Fruit fly (Drosophila melanogaster): ENCODE measurements around the gene CG32235.

CG32235 gene

DNA sequence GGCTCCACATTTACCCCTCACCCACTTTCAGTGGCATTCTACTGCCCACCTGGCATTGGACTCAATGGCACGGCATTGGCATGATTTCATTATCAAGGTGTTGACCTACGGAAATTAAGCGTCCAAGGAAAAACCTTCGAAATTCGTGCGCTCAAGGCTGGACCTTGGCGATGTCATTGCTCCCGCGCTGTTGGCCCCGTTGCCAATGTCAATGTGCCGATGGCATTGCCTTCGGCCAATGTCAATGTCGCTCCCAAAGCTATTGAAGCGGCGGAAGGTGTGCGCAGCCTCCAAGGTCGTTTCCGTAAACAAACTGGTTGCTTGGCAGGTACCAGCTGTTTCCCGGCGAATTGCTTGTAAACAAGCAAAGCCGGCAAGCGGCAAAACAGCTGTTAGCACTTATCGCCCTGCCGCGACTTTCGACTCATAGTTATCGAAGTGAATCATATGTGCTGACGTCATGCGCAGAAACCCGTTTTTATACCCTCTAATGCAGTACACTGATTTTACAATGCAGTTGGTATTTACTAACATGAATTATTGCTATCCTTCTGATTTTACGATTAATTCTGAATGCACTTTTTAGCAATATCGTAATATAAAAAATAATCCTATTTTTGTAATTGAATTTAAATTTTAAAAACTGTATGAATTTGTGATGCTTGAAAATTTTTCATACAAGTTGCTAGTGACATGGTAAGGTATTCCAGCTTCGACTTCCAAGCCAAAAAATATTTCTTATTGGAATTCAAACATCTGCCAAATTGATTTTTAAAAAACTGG is 35.7 kb downstream of the CG32235 start (continued):
- peak; percentile 91 for TF ChIP-seq sens-2 (GFP tag; IDR thresholded peaks at IDR 0.05)
- peak; percentile 94 for TF ChIP-seq pho (GFP tag; optimal IDR thresholded peaks at IDR 0.05)
- peak; percentile 83 for TF ChIP-seq CG13287 (GFP tag; IDR thresholded peaks at IDR 0.05; ENCODE audit: partially characterized antibody)
- peak; percentile 94 for TF ChIP-seq CG3281 (GFP tag; optimal IDR thresholded peaks at IDR 0.05)
- TF ChIP-seq CG2875 (GFP tag; optimal IDR thresholded peaks at IDR 0.05), result peak; percentile 90
- peak; percentile 92 for TF ChIP-seq croc (GFP tag; conservative IDR thresholded peaks at IDR 0.05)
- TF ChIP-seq eyg (GFP tag; optimal IDR thresholded peaks at IDR 0.05), result peak; percentile 85
- no peak for TF ChIP-seq abd-A (tag; optimal IDR thresholded peaks at IDR 0.05)
- peak; percentile 95 for TF ChIP-seq ap (GFP tag; IDR thresholded peaks at IDR 0.05)
- no peak for TF ChIP-seq CG2129 (GFP tag; IDR thresholded peaks at IDR 0.05; ENCODE audit: partially characterized antibody)
- peak; percentile 85 for TF ChIP-seq kah (GFP tag; optimal IDR thresholded peaks at IDR 0.05)
- TF ChIP-seq mam (GFP tag; optimal IDR thresholded peaks at IDR 0.05), result peak; percentile 94
- peak; percentile 98 for TF ChIP-seq sob (GFP tag; IDR thresholded peaks at IDR 0.05)
- TF ChIP-seq ato (GFP tag; IDR thresholded peaks at IDR 0.05; ENCODE audit: partially characterized antibody), result no peak
- peak; percentile 87 for TF ChIP-seq CG16863 (GFP tag; optimal IDR thresholded peaks at IDR 0.05)
- TF ChIP-seq CG4282 (GFP tag; optimal IDR thresholded peaks at IDR 0.05), result peak; percentile 48
- TF ChIP-seq Hsf (GFP tag; optimal IDR thresholded peaks at IDR 0.05), result peak; percentile 96
- TF ChIP-seq Dip2 (GFP tag; IDR thresholded peaks at IDR 0.05), result peak; percentile 59
- TF ChIP-seq chinmo (GFP tag; IDR thresholded peaks at IDR 0.05; ENCODE audit: partially characterized antibody), result peak; percentile 98; the same call in 3 of the 4 replicates
- no peak for TF ChIP-seq vnd (GFP tag; IDR thresholded peaks at IDR 0.05; ENCODE audit: partially characterized antibody)
- TF ChIP-seq Chrac-16 (GFP tag; optimal IDR thresholded peaks at IDR 0.05), result peak; percentile 96
- peak in 1 of 2 experiments; percentile 100 for TF ChIP-seq Eip74EF (GFP tag; optimal IDR thresholded peaks at IDR 0.05)
- peak; percentile 84 for TF ChIP-seq jing (GFP tag; optimal IDR thresholded peaks at IDR 0.05)
- TF ChIP-seq tap (tag; optimal IDR thresholded peaks at IDR 0.05), result peak; percentile 93
- TF ChIP-seq Abd-B (GFP tag; optimal IDR thresholded peaks at IDR 0.05), result peak; percentile 95
- TF ChIP-seq Hmr (GFP tag; optimal IDR thresholded peaks at IDR 0.05), result peak; percentile 95
- peak; percentile 87 for TF ChIP-seq trem (tag; optimal IDR thresholded peaks at IDR 0.05)
- peak; percentile 89 for TF ChIP-seq corto (GFP tag; optimal IDR thresholded peaks at IDR 0.05)
- TF ChIP-seq lbe (GFP tag; optimal IDR thresholded peaks at IDR 0.05), result peak; percentile 80
- TF ChIP-seq CG12104 (GFP tag; optimal IDR thresholded peaks at IDR 0.05), result peak; percentile 90
- TF ChIP-seq Usf (GFP tag; optimal IDR thresholded peaks at IDR 0.05), result peak; percentile 91
- no peak for TF ChIP-seq cad (GFP tag; optimal IDR thresholded peaks at IDR 0.05)
- peak; percentile 82 for TF ChIP-seq jumu (GFP tag; optimal IDR thresholded peaks at IDR 0.05)
- TF ChIP-seq CG10274 (GFP tag; optimal IDR thresholded peaks at IDR 0.05), result peak; percentile 78
- TF ChIP-seq CG17568 (GFP tag; optimal IDR thresholded peaks at IDR 0.05), result no peak
- peak; percentile 97 for TF ChIP-seq lilli (GFP tag; optimal IDR thresholded peaks at IDR 0.05)
- peak; percentile 98 for TF ChIP-seq sens (GFP tag)
- peak; percentile 95 for TF ChIP-seq CG13296 (GFP tag; optimal IDR thresholded peaks at IDR 0.05)
- TF ChIP-seq CG18262 (tag; optimal IDR thresholded peaks at IDR 0.05), result peak; percentile 97
- TF ChIP-seq CG17829 (tag; optimal IDR thresholded peaks at IDR 0.05), result peak; percentile 96
- peak; percentile 49 for TF ChIP-seq bigmax (GFP tag; optimal IDR thresholded peaks at IDR 0.05)
- no peak for TF ChIP-seq z (GFP tag; IDR thresholded peaks at IDR 0.05)
- no peak for TF ChIP-seq lov (optimal IDR thresholded peaks at IDR 0.05)
- peak; percentile 95 for TF ChIP-seq lov (GFP tag; IDR thresholded peaks at IDR 0.05)
- TF ChIP-seq Mrtf (GFP tag; IDR thresholded peaks at IDR 0.05), result peak; percentile 95
- TF ChIP-seq Deaf1 (tag; optimal IDR thresholded peaks at IDR 0.05), result peak; percentile 79
- peak; percentile 71 for TF ChIP-seq Fer2 (tag; optimal IDR thresholded peaks at IDR 0.05)
- TF ChIP-seq CG11085 (GFP tag; IDR thresholded peaks at IDR 0.05), result peak; percentile 93
- peak; percentile 91 for TF ChIP-seq ATbp (GFP tag; optimal IDR thresholded peaks at IDR 0.05)
